Worm (Caenorhabditis elegans) whole organism, L3 larva: ENCODE measurements around the gene W05E10.2.

ENCODE experiments used
- ZK546.5 ChIP-seq: sonication (generic microtip); optimal IDR thresholded peaks from 2 replicates; lab custom pipeline; 2017; ENCODE audit warnings: missing biosample characterization, missing genetic modification characterization
- aly-2 ChIP-seq: fragments of 150-350 bp; optimal IDR thresholded peaks from 2 replicates; lab custom pipeline; 2014; ENCODE audit warnings: missing biosample characterization, missing genetic modification characterization
- ama-1 ChIP-seq: fragments of 150-350 bp; optimal IDR thresholded peaks from 2 replicates; lab custom pipeline; 2018
- ceh-16 ChIP-seq: sonication (generic microtip); optimal IDR thresholded peaks from 2 replicates; lab custom pipeline; 2017; ENCODE audit warnings: missing biosample characterization, missing genetic modification characterization
- ceh-82 ChIP-seq: fragments of 150-350 bp; optimal IDR thresholded peaks from 2 replicates; lab custom pipeline; 2014; ENCODE audit warnings: missing biosample characterization, missing genetic modification characterization
- ceh-9 ChIP-seq: sonication (generic microtip); optimal IDR thresholded peaks from 2 replicates; lab custom pipeline; 2018; ENCODE audit warnings: missing biosample characterization, missing genetic modification characterization
- daf-12 ChIP-seq: fragments of 150-350 bp; optimal IDR thresholded peaks from 2 replicates; lab custom pipeline; 2014; ENCODE audit warnings: missing biosample characterization, missing genetic modification reagents, missing genetic modification characterization
- egl-27 ChIP-seq: sonication (generic microtip); optimal IDR thresholded peaks from 4 replicates; lab custom pipeline; 2017; ENCODE audit warnings: missing biosample characterization, missing genetic modification reagents, missing genetic modification characterization
- egl-5 ChIP-seq: fragments of 150-350 bp; optimal IDR thresholded peaks from 2 replicates; lab custom pipeline; 2017; ENCODE audit warnings: missing biosample characterization, missing genetic modification reagents, missing genetic modification characterization, inconsistent platforms
- elt-1 ChIP-seq: fragments of 150-350 bp; optimal IDR thresholded peaks from 2 replicates; lab custom pipeline; 2014; ENCODE audit warnings: missing biosample characterization, missing genetic modification characterization
- elt-2 ChIP-seq: sonication (generic microtip); optimal IDR thresholded peaks from 2 replicates; lab custom pipeline; 2016; ENCODE audit warnings: missing genetic modification reagents, mild to moderate bottlenecking, missing genetic modification characterization, missing compliant biosample characterization
- elt-3 ChIP-seq, 3 experiments: fragments of 150-350 bp in 1 of 3; sonication (generic microtip) in 2 of 3; optimal IDR thresholded peaks; 2 replicates in 2 of 3; 4 replicates in 1 of 3; lab custom pipeline; 2014 to 2017; ENCODE audit warnings: missing biosample characterization in 3 of 3, missing genetic modification characterization in 3 of 3
- eor-1 ChIP-seq, 2 experiments: fragments of 150-350 bp; optimal IDR thresholded peaks; 2 replicates each; lab custom pipeline; 2014 to 2018; ENCODE audit warnings: missing biosample characterization in 2 of 2, missing genetic modification characterization in 2 of 2
- fos-1 ChIP-seq: fragments of 150-350 bp; optimal IDR thresholded peaks from 2 replicates; lab custom pipeline; 2014; ENCODE audit warnings: missing biosample characterization, missing genetic modification characterization
- hmg-11 ChIP-seq: sonication (generic microtip); optimal IDR thresholded peaks from 2 replicates; lab custom pipeline; 2016; ENCODE audit warnings: missing genetic modification characterization, missing compliant biosample characterization
- lin-15B ChIP-seq: fragments of 150-350 bp; optimal IDR thresholded peaks from 2 replicates; lab custom pipeline; 2014; ENCODE audit warnings: missing biosample characterization, missing genetic modification characterization
- lin-39 ChIP-seq: fragments of 150-350 bp; optimal IDR thresholded peaks from 2 replicates; lab custom pipeline; 2018; ENCODE audit warnings: missing biosample characterization, missing genetic modification reagents, missing genetic modification characterization
- lsy-12 ChIP-seq: sonication (generic microtip); optimal IDR thresholded peaks from 2 replicates; lab custom pipeline; 2016; ENCODE audit warnings: mild to moderate bottlenecking, missing genetic modification characterization, missing compliant biosample characterization
- mdl-1 ChIP-seq: fragments of 150-350 bp; optimal IDR thresholded peaks from 2 replicates; lab custom pipeline; 2014; ENCODE audit warnings: missing biosample characterization, missing genetic modification characterization
- mml-1 ChIP-seq: fragments of 150-350 bp; sonication (generic microtip); optimal IDR thresholded peaks from 3 replicates; lab custom pipeline; 2014; ENCODE audit warnings: missing biosample characterization, missing genetic modification characterization
- nfya-1 ChIP-seq: sonication (generic microtip); optimal IDR thresholded peaks from 2 replicates; lab custom pipeline; 2017; ENCODE audit warnings: missing genetic modification characterization, mild to moderate bottlenecking, missing compliant biosample characterization, antibody characterized with exemption, moderate library complexity; ENCODE audit not compliant: insufficient read depth
- nhr-11 ChIP-seq: fragments of 150-350 bp; optimal IDR thresholded peaks from 2 replicates; lab custom pipeline; 2014; ENCODE audit warnings: missing biosample characterization, missing genetic modification characterization
- nhr-12 ChIP-seq: fragments of 150-350 bp; optimal IDR thresholded peaks from 2 replicates; lab custom pipeline; 2014; ENCODE audit warnings: missing biosample characterization, missing genetic modification characterization
- nhr-23 ChIP-seq: fragments of 150-350 bp; optimal IDR thresholded peaks from 2 replicates; lab custom pipeline; 2014; ENCODE audit warnings: missing biosample characterization, missing genetic modification reagents, missing genetic modification characterization
- nhr-237 ChIP-seq: fragments of 150-350 bp; optimal IDR thresholded peaks from 2 replicates; lab custom pipeline; 2014; ENCODE audit warnings: missing biosample characterization, missing genetic modification characterization
- nhr-25 ChIP-seq: sonication (generic microtip); optimal IDR thresholded peaks from 2 replicates; lab custom pipeline; 2017; ENCODE audit warnings: missing biosample characterization, missing genetic modification characterization
- nhr-28 ChIP-seq: fragments of 150-350 bp; optimal IDR thresholded peaks from 2 replicates; lab custom pipeline; 2014; ENCODE audit warnings: missing biosample characterization, missing genetic modification characterization
- nhr-43 ChIP-seq: sonication (generic microtip); optimal IDR thresholded peaks from 2 replicates; lab custom pipeline; 2016; ENCODE audit warnings: mild to moderate bottlenecking, missing genetic modification characterization, missing compliant biosample characterization; ENCODE audit not compliant: poor library complexity, severe bottlenecking
- nhr-67 ChIP-seq: fragments of 150-350 bp; optimal IDR thresholded peaks from 2 replicates; lab custom pipeline; 2014; ENCODE audit warnings: missing biosample characterization, missing genetic modification characterization
- nhr-76 ChIP-seq: fragments of 150-350 bp; sonication (generic microtip); optimal IDR thresholded peaks from 5 replicates; lab custom pipeline; 2014; ENCODE audit warnings: missing biosample characterization, missing genetic modification characterization
- sea-2 ChIP-seq: fragments of 150-350 bp; sonication (generic microtip); optimal IDR thresholded peaks from 4 replicates; lab custom pipeline; 2014; ENCODE audit warnings: missing biosample characterization, missing genetic modification reagents, missing genetic modification characterization
- skn-1 ChIP-seq: fragments of 150-350 bp; optimal IDR thresholded peaks from 2 replicates; lab custom pipeline; 2014; ENCODE audit warnings: missing biosample characterization, missing genetic modification characterization
- snpc-4 ChIP-seq: fragments of 150-350 bp; optimal IDR thresholded peaks from 2 replicates; lab custom pipeline; 2014; ENCODE audit warnings: missing biosample characterization, missing genetic modification characterization
- unc-62 ChIP-seq: fragments of 150-350 bp; sonication (generic microtip); optimal IDR thresholded peaks from 4 replicates; lab custom pipeline; 2014; ENCODE audit warnings: missing biosample characterization, missing genetic modification reagents, missing genetic modification characterization
- zag-1 ChIP-seq: fragments of 150-350 bp; optimal IDR thresholded peaks from 2 replicates; lab custom pipeline; 2014; ENCODE audit warnings: missing biosample characterization, missing genetic modification characterization
- ztf-4 ChIP-seq: fragments of 150-350 bp; optimal IDR thresholded peaks from 2 replicates; lab custom pipeline; 2014; ENCODE audit warnings: missing biosample characterization, missing genetic modification characterization

Gene W05E10.2

ce11 chrV:11725971-11726370, 39.0 kb downstream of the W05E10.2 start, which contains the start of gene daf-11:
Gene daf-11 (minus strand): TSS chrV:11726071.
- no peak for TF ChIP-seq nhr-11 (tag; lab: Kevin White, UChicago)
- no peak for TF ChIP-seq nhr-237 (tag; lab: Kevin White, UChicago)
- TF ChIP-seq ceh-82 (tag; lab: Kevin White, UChicago), result no peak
- no peak for TF ChIP-seq aly-2 (tag; lab: Kevin White, UChicago)
- TF ChIP-seq ama-1 (lab: Kevin White, UChicago), result no peak
- no peak for TF ChIP-seq ZK546.5 (tag; lab: Kevin White, UChicago)
- TF ChIP-seq lsy-12 (tag; lab: Kevin White, UChicago), result no peak

- no peak for TF ChIP-seq hmg-11 (tag; lab: Kevin White, UChicago)
- no peak for TF ChIP-seq ama-1 (lab: Kevin White, UChicago)
- no peak for TF ChIP-seq elt-1
- TF ChIP-seq nhr-12, result no peak
- no peak for TF ChIP-seq nhr-11 (tag; lab: Kevin White, UChicago)
- no peak for TF ChIP-seq daf-12
- no peak for TF ChIP-seq ceh-16 (tag; lab: Kevin White, UChicago)
- no peak for TF ChIP-seq ceh-82 (tag; lab: Kevin White, UChicago)
- TF ChIP-seq nhr-76 (tag; lab: Kevin White, UChicago), result no peak
These were observed 43.1 kb downstream of the W05E10.2 start, which contains the start of gene rhr-2 for ce11 chrV:11730060-11730459. Gene rhr-2 (minus strand): TSS chrV:11730160.

- TF ChIP-seq lin-39 (tag; lab: Kevin White, UChicago) (no peak), elt-3 (tag; optimal IDR thresholded peaks at IDR 0.05; lab: Kevin White, UChicago) (no peak), sea-2 (GFP tag; lab: Kevin White, UChicago) (no peak), mml-1 (tag; lab: Kevin White, UChicago) (no peak), fos-1 (tag; lab: Kevin White, UChicago) (no peak), zag-1 (no peak), snpc-4 (no peak), unc-62 (no peak), nhr-28 (tag; lab: Kevin White, UChicago) (no peak), elt-1 (no peak), nhr-11 (tag; lab: Kevin White, UChicago) (no peak), nhr-43 (tag; lab: Kevin White, UChicago) (no peak), nfya-1 (tag; lab: Kevin White, UChicago) (no peak), nhr-67 (tag; lab: Kevin White, UChicago) (no peak), ztf-4 (tag; lab: Kevin White, UChicago) (no peak), egl-27 (tag; lab: Kevin White, UChicago) (no peak), skn-1 (tag; lab: Kevin White, UChicago) (no peak), lsy-12 (tag; lab: Kevin White, UChicago) (no peak), nhr-12 (no peak), ama-1 (lab: Kevin White, UChicago) (no peak)
These were observed 45.1 kb downstream of the W05E10.2 start for ce11 chrV:11732049-11732448.

ce11 chrV:11733460-11733859, 46.5 kb downstream of the W05E10.2 start, which contains the start of gene npp-22:
Gene npp-22 (minus strand): TSS chrV:11733472.
- peak; percentile 10 for TF ChIP-seq elt-2 (tag; lab: Kevin White, UChicago)
- TF ChIP-seq snpc-4, result peak; percentile 69
- TF ChIP-seq nhr-11 (tag; lab: Kevin White, UChicago), result no peak
- TF ChIP-seq eor-1 (tag; optimal IDR thresholded peaks at IDR 0.05; lab: Kevin White, UChicago), result no peak
- no peak for TF ChIP-seq ceh-82 (tag; lab: Kevin White, UChicago)
- peak; percentile 73 for TF ChIP-seq nhr-23 (tag; lab: Kevin White, UChicago)
- peak; percentile 42 for TF ChIP-seq egl-5
- no peak for TF ChIP-seq unc-62
- no peak for TF ChIP-seq lsy-12 (tag; lab: Kevin White, UChicago)
- TF ChIP-seq nfya-1 (tag; lab: Kevin White, UChicago), result peak; percentile 67
- TF ChIP-seq mdl-1, result no peak
- TF ChIP-seq lin-15B (tag; lab: Kevin White, UChicago), result peak; percentile 80
- TF ChIP-seq daf-12, result peak; percentile 51
- no peak for TF ChIP-seq ceh-9 (tag; lab: Kevin White, UChicago)
- TF ChIP-seq nhr-43 (tag; lab: Kevin White, UChicago), result no peak
- peak; percentile 50 for TF ChIP-seq nhr-25 (tag; lab: Kevin White, UChicago)
